Fruit fly (Drosophila melanogaster): ENCODE data around the gene CG4666.

Gene CG4666

DNA sequence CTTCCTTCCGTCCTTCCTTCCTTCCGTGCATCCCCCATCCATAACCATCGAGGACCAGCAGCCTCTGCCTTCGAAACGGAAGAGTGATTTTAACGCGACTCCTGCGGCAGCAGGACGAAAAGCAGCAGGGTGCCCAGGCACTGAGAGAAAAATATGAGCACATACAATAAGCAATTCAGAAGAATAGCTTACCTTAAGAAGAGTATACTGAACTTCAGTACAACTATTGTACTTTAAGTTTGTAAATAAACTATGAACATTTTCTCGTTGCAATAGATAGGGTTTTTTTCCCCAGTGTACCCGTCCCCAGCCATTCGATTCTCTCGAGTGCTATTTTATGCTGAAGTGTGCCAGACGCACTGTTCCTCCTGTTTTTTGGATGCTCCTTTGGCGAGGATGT is 45.9 kb downstream of the CG4666 start (continued):
- TF ChIP-seq Fer2 (tag; optimal IDR thresholded peaks at IDR 0.05) (peak; percentile 43), YL-1 (GFP tag; optimal IDR thresholded peaks at IDR 0.05) (no peak), psq (GFP tag; optimal IDR thresholded peaks at IDR 0.05) (peak; percentile 23), CG6683 (GFP tag; optimal IDR thresholded peaks at IDR 0.05) (peak; percentile 52), sr (GFP tag; IDR thresholded peaks at IDR 0.05) (no peak), CG12659 (GFP tag; optimal IDR thresholded peaks at IDR 0.05) (peak; percentile 69), BtbVII (GFP tag; optimal IDR thresholded peaks at IDR 0.05) (peak; percentile 56), Elba2 (GFP tag; optimal IDR thresholded peaks at IDR 0.05) (no peak), CG7745 (tag; optimal IDR thresholded peaks at IDR 0.05) (no peak), sqz (GFP tag; optimal IDR thresholded peaks at IDR 0.05) (peak; percentile 47), CG1233 (GFP tag; optimal IDR thresholded peaks at IDR 0.05) (peak; percentile 74), ttk (GFP tag; IDR thresholded peaks at IDR 0.05) (peak; percentile 70), jumu (GFP tag; optimal IDR thresholded peaks at IDR 0.05) (peak; percentile 74), Aef1 (GFP tag; IDR thresholded peaks at IDR 0.05) (peak; percentile 57), hth (optimal IDR thresholded peaks at IDR 0.05) (no peak), PHDP (tag; optimal IDR thresholded peaks at IDR 0.05) (peak; percentile 71), CG16815 (GFP tag; optimal IDR thresholded peaks at IDR 0.05) (peak; percentile 65), Mes4 (GFP tag; optimal IDR thresholded peaks at IDR 0.05) (peak; percentile 56), CG8290 (GFP tag; optimal IDR thresholded peaks at IDR 0.05) (peak; percentile 60), CG8290 (tag; optimal IDR thresholded peaks at IDR 0.05) (peak in 1 of 2 experiments; percentile 74), CG7357 (GFP tag; IDR thresholded peaks at IDR 0.05) (no peak), NK7.1 (GFP tag; optimal IDR thresholded peaks at IDR 0.05) (peak; percentile 55), CG13624 (GFP tag; optimal IDR thresholded peaks at IDR 0.05) (peak; percentile 65), CG12071 (GFP tag; optimal IDR thresholded peaks at IDR 0.05) (peak; percentile 64), Dbx (GFP tag; IDR thresholded peaks at IDR 0.05) (peak; percentile 70; the same call in 1 of the 3 replicates), CG9932 (GFP tag; IDR thresholded peaks at IDR 0.05) (peak; percentile 47), bab2 (GFP tag; optimal IDR thresholded peaks at IDR 0.05) (peak; percentile 71), vvl (GFP tag; IDR thresholded peaks at IDR 0.05) (peak; percentile 84), corto (GFP tag; optimal IDR thresholded peaks at IDR 0.05) (no peak), cg (GFP tag; optimal IDR thresholded peaks at IDR 0.05) (no peak), toy (GFP tag; IDR thresholded peaks at IDR 0.05) (no peak), ind (GFP tag; optimal IDR thresholded peaks at IDR 0.05) (peak; percentile 67), CG14710 (tag; optimal IDR thresholded peaks at IDR 0.05) (peak; percentile 78), CG15514 (GFP tag; optimal IDR thresholded peaks at IDR 0.05) (peak; percentile 55), CG10366 (GFP tag; IDR thresholded peaks at IDR 0.05) (peak; percentile 56), lbe (GFP tag; optimal IDR thresholded peaks at IDR 0.05) (no peak), Sox100B (GFP tag; optimal IDR thresholded peaks at IDR 0.05) (peak; percentile 72), sisA (GFP tag; IDR thresholded peaks at IDR 0.05) (peak; percentile 82), CG4854 (GFP tag; optimal IDR thresholded peaks at IDR 0.05) (peak; percentile 21), CG8388 (GFP tag; optimal IDR thresholded peaks at IDR 0.05) (peak; percentile 75), oc (tag; optimal IDR thresholded peaks at IDR 0.05) (peak; percentile 32), CG12236 (GFP tag; optimal IDR thresholded peaks at IDR 0.05) (peak; percentile 28), CG18619 (GFP tag; optimal IDR thresholded peaks at IDR 0.05) (peak; percentile 56), CG11247 (GFP tag; IDR thresholded peaks at IDR 0.05) (peak; percentile 69), Sin3A (optimal IDR thresholded peaks at IDR 0.05) (no peak), grn (GFP tag; optimal IDR thresholded peaks at IDR 0.05) (no peak), TFAM (GFP tag; optimal IDR thresholded peaks at IDR 0.05) (peak; percentile 29), CG17829 (tag; optimal IDR thresholded peaks at IDR 0.05) (peak; percentile 82), Trl (optimal IDR thresholded peaks at IDR 0.05) (no peak), Trl (GFP tag; optimal IDR thresholded peaks at IDR 0.05) (peak; percentile 86), NFAT (GFP tag; IDR thresholded peaks at IDR 0.05) (no peak), mirr (GFP tag; optimal IDR thresholded peaks at IDR 0.05) (peak; percentile 9), cas (GFP tag; IDR thresholded peaks at IDR 0.05) (no peak)
